Fruit fly (Drosophila melanogaster): ENCODE measurements around the gene shps.

The shps gene

DNA sequence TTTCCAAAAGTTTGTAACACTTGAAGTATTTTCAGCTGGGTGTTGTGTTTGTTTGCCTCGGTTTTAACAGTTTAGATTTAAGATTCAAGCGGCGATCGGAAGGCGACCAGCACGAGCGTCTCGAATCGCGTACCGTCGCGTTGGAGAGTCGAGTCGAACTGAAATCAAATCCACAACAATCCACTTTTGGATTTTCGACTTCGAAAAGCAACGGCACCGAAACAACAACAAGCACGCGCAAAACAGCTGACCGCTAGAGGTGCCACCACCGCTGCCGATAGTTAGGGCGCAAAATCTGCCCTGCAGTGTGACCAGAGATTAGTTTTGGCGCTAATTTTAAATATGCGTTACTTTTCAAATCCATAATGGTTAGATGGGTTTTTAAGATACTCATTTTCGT, 8.3 kb upstream of the shps start, which contains the start of gene jar (continued):
- TF ChIP-seq knrl (GFP tag; IDR thresholded peaks at IDR 0.05; ENCODE audit: partially characterized antibody) (peak; percentile 88), Hr3 (GFP tag; optimal IDR thresholded peaks at IDR 0.05) (no peak), caup (GFP tag; optimal IDR thresholded peaks at IDR 0.05; ENCODE audit: severe bottlenecking) (peak; percentile 44), CG14441 (GFP tag; IDR thresholded peaks at IDR 0.05) (no peak), CG34376 (GFP tag; optimal IDR thresholded peaks at IDR 0.05) (peak; percentile 79), cg (GFP tag; optimal IDR thresholded peaks at IDR 0.05) (peak; percentile 27), Sry-δ (GFP tag; optimal IDR thresholded peaks at IDR 0.05) (peak; percentile 98), CG3838 (GFP tag; optimal IDR thresholded peaks at IDR 0.05) (no peak), CG15514 (GFP tag; optimal IDR thresholded peaks at IDR 0.05) (peak; percentile 85), HmgZ (tag; optimal IDR thresholded peaks at IDR 0.05) (peak; percentile 68), Dad (GFP tag; optimal IDR thresholded peaks at IDR 0.05) (peak; percentile 27), odd (GFP tag; optimal IDR thresholded peaks at IDR 0.05) (peak; percentile 22), CG3995 (GFP tag; optimal IDR thresholded peaks at IDR 0.05) (peak; percentile 51), Oaz (GFP tag; IDR thresholded peaks at IDR 0.05) (peak; percentile 41; the same call in 1 of the 2 replicates), CG14014 (GFP tag; IDR thresholded peaks at IDR 0.05) (peak; percentile 33; the same call in 1 of the 2 replicates), CG11247 (GFP tag; IDR thresholded peaks at IDR 0.05) (peak; percentile 11; the same call in 1 of the 2 replicates), D19A (tag; optimal IDR thresholded peaks at IDR 0.05) (peak; percentile 34), sqz (GFP tag; optimal IDR thresholded peaks at IDR 0.05) (peak; percentile 43), CG13894 (tag; optimal IDR thresholded peaks at IDR 0.05) (peak; percentile 77), lmd (GFP tag; IDR thresholded peaks at IDR 0.05) (0 out of 2 replicates have a peak, but pooled peaks have one; percentile 9), Rfx (GFP tag; IDR thresholded peaks at IDR 0.05) (peak; percentile 63), salm (tag; optimal IDR thresholded peaks at IDR 0.05) (peak; percentile 24), CG2712 (tag; optimal IDR thresholded peaks at IDR 0.05) (peak; percentile 65), CG9817 (tag; optimal IDR thresholded peaks at IDR 0.05) (no peak), CG7745 (tag; optimal IDR thresholded peaks at IDR 0.05) (peak; percentile 11), CG2875 (GFP tag; optimal IDR thresholded peaks at IDR 0.05) (no peak), crp (GFP tag; optimal IDR thresholded peaks at IDR 0.05) (peak; percentile 92 to 100), CG2116 (GFP tag; optimal IDR thresholded peaks at IDR 0.05) (peak; percentile 83), D (optimal IDR thresholded peaks at IDR 0.05) (peak; percentile 5), D (GFP tag; optimal IDR thresholded peaks at IDR 0.05) (no peak), cad (GFP tag; optimal IDR thresholded peaks at IDR 0.05) (peak; percentile 23), pros (GFP tag; optimal IDR thresholded peaks at IDR 0.05) (peak; percentile 67), CG7839 (tag; optimal IDR thresholded peaks at IDR 0.05) (peak; percentile 25), sima (GFP tag; optimal IDR thresholded peaks at IDR 0.05) (no peak), Myb (GFP tag; optimal IDR thresholded peaks at IDR 0.05) (peak; percentile 99), grn (GFP tag; optimal IDR thresholded peaks at IDR 0.05) (peak; percentile 71), CG3163 (GFP tag; optimal IDR thresholded peaks at IDR 0.05) (no peak), CG4854 (GFP tag; optimal IDR thresholded peaks at IDR 0.05) (no peak), wek (GFP tag; optimal IDR thresholded peaks at IDR 0.05) (peak; percentile 65), Ets65A (GFP tag) (peak; percentile 79), pzg (GFP tag; optimal IDR thresholded peaks at IDR 0.05) (peak; percentile 97), CG18599 (GFP tag; optimal IDR thresholded peaks at IDR 0.05) (peak; percentile 1), CG7928 (GFP tag; optimal IDR thresholded peaks at IDR 0.05) (peak; percentile 52), Blimp-1 (GFP tag; optimal IDR thresholded peaks at IDR 0.05) (peak; percentile 5), otp (GFP tag; IDR thresholded peaks at IDR 0.05) (peak; percentile 61; the same call in 1 of the 3 replicates), ara (GFP tag; IDR thresholded peaks at IDR 0.05) (no peak; the same call in 1 of the 2 replicates), sens (GFP tag) (peak; percentile 90), Dp (GFP tag; optimal IDR thresholded peaks at IDR 0.05) (peak; percentile 100), CG10274 (GFP tag; optimal IDR thresholded peaks at IDR 0.05) (no peak), NC2β (GFP tag; optimal IDR thresholded peaks at IDR 0.05) (peak; percentile 32)

Measured in whole organism, embryonic.